Worm (Caenorhabditis elegans) whole organism, L1 larva: ENCODE results near the gene msp-57.

Experiments used
- C04F5.9 ChIP-seq: sonication (generic microtip); optimal IDR thresholded peaks from 2 replicates; lab custom pipeline; 2016; ENCODE audit warnings: missing genetic modification characterization, missing compliant biosample characterization
- alr-1 ChIP-seq: fragments of 200-800 bp; sonication (Bioruptor generic); optimal IDR thresholded peaks from 2 replicates; lab custom pipeline; 2018; ENCODE audit warnings: borderline replicate concordance, mild to moderate bottlenecking, missing genetic modification characterization, missing compliant biosample characterization
- ama-1 ChIP-seq: fragments of 150-350 bp; optimal IDR thresholded peaks from 2 replicates; lab custom pipeline; 2014
- ceh-63 ChIP-seq: fragments of 200-800 bp; sonication (Bioruptor generic); optimal IDR thresholded peaks from 2 replicates; lab custom pipeline; 2018; ENCODE audit warnings: mild to moderate bottlenecking, missing genetic modification characterization, missing compliant biosample characterization
- ceh-88 ChIP-seq: fragments of 200-800 bp; sonication (Bioruptor generic); IDR thresholded peaks from 2 replicates; pipeline ENCODE4 v1.3.6; 2022; ENCODE audit warnings: missing genetic modification characterization, missing compliant biosample characterization
- dpl-1 ChIP-seq, 3 experiments: fragments of 150-350 bp in 2 of 3; sonication (generic microtip) in 1 of 3; optimal IDR thresholded peaks; 2 replicates each; lab custom pipeline; 2014 to 2017; ENCODE audit warnings: missing biosample characterization in 3 of 3, missing genetic modification characterization in 3 of 3, missing genetic modification reagents in 3 of 3
- efl-1 ChIP-seq, 4 experiments: fragments of 150-350 bp; optimal IDR thresholded peaks in 3 of 4; peaks in 1 of 4; 1 replicate in 1 of 4; 2 replicates in 3 of 4; lab custom pipeline; 2014; ENCODE audit warnings: missing biosample characterization in 2 of 4, missing genetic modification characterization in 2 of 4, missing genetic modification reagents in 2 of 4
- efl-3 ChIP-seq: fragments of 200-800 bp; sonication (Bioruptor generic); optimal IDR thresholded peaks from 2 replicates; lab custom pipeline; 2018; ENCODE audit warnings: mild to moderate bottlenecking, missing genetic modification characterization, missing compliant biosample characterization
- egl-13 ChIP-seq: sonication (generic microtip); optimal IDR thresholded peaks from 2 replicates; lab custom pipeline; 2016; ENCODE audit warnings: missing genotype, missing genetic modification reagents, missing genetic modification characterization, missing compliant biosample characterization
- elt-3 ChIP-seq, 6 experiments: fragments of 150-350 bp in 1 of 6; sonication (generic microtip); optimal IDR thresholded peaks; 2 replicates each; lab custom pipeline; 2017 to 2018; ENCODE audit warnings: missing biosample characterization in 6 of 6, missing genetic modification characterization in 6 of 6, inconsistent platforms in 1 of 6
- fkh-10 ChIP-seq: sonication (generic microtip); optimal IDR thresholded peaks from 2 replicates; lab custom pipeline; 2017; ENCODE audit warnings: missing biosample characterization, missing genetic modification reagents, missing genetic modification characterization
- fos-1 ChIP-seq: fragments of 150-350 bp; optimal IDR thresholded peaks from 2 replicates; lab custom pipeline; 2014; ENCODE audit warnings: missing biosample characterization, missing genetic modification characterization
- grh-1 ChIP-seq: fragments of 200-800 bp; sonication (Bioruptor generic); IDR thresholded peaks from 2 replicates; pipeline ENCODE4 v1.3.6; 2022; ENCODE audit warnings: missing genetic modification reagents, missing genetic modification characterization, missing compliant biosample characterization
- jun-1 ChIP-seq: fragments of 150-350 bp; optimal IDR thresholded peaks from 2 replicates; lab custom pipeline; 2014; ENCODE audit warnings: missing biosample characterization, missing genetic modification reagents, missing genetic modification characterization
- lin-15B ChIP-seq: fragments of 150-350 bp; sonication (generic microtip); optimal IDR thresholded peaks from 3 replicates; lab custom pipeline; 2014; ENCODE audit warnings: missing biosample characterization, missing genetic modification characterization
- mab-9 ChIP-seq: fragments of 200-800 bp; sonication (Bioruptor generic); IDR thresholded peaks from 2 replicates; pipeline ENCODE4 v1.3.6; 2022; ENCODE audit warnings: missing genetic modification reagents, missing genetic modification characterization, missing compliant biosample characterization
- mef-2 ChIP-seq: fragments of 150-350 bp; optimal IDR thresholded peaks from 2 replicates; lab custom pipeline; 2014; ENCODE audit warnings: missing biosample characterization, missing genetic modification characterization
- nhr-11 ChIP-seq: fragments of 150-350 bp; optimal IDR thresholded peaks from 2 replicates; lab custom pipeline; 2014; ENCODE audit warnings: missing biosample characterization, missing genetic modification characterization
- nhr-19 ChIP-seq: fragments of 200-800 bp; sonication (Bioruptor generic); conservative IDR thresholded peaks from 2 replicates; pipeline ENCODE4 v1.3.6; 2022; ENCODE audit warnings: missing genetic modification characterization, missing compliant biosample characterization
- nhr-20 ChIP-seq: sonication (generic microtip); optimal IDR thresholded peaks from 2 replicates; lab custom pipeline; 2016; ENCODE audit warnings: mild to moderate bottlenecking, missing genetic modification characterization, missing compliant biosample characterization
- nhr-237 ChIP-seq: fragments of 150-350 bp; optimal IDR thresholded peaks from 2 replicates; lab custom pipeline; 2014; ENCODE audit warnings: missing biosample characterization, missing genetic modification characterization
- nhr-47 ChIP-seq: sonication (generic microtip); optimal IDR thresholded peaks from 2 replicates; lab custom pipeline; 2016; ENCODE audit warnings: mild to moderate bottlenecking, missing genetic modification characterization, moderate library complexity, missing compliant biosample characterization
- nhr-77 ChIP-seq: fragments of 150-350 bp; optimal IDR thresholded peaks from 2 replicates; lab custom pipeline; 2014; ENCODE audit warnings: missing biosample characterization, missing genetic modification characterization
- nhr-84 ChIP-seq: sonication (generic microtip); optimal IDR thresholded peaks from 2 replicates; lab custom pipeline; 2017; ENCODE audit warnings: missing biosample characterization, missing genetic modification characterization
- nhr-85 ChIP-seq: sonication (generic microtip); peaks from one replicate; lab custom pipeline; 2016; ENCODE audit warnings: missing genetic modification characterization, inconsistent platforms, missing compliant biosample characterization
- pax-3 ChIP-seq: fragments of 200-800 bp; sonication (Bioruptor generic); optimal IDR thresholded peaks from 2 replicates; lab custom pipeline; 2018; ENCODE audit warnings: mild to moderate bottlenecking, missing genetic modification characterization, moderate library complexity, missing compliant biosample characterization
- pqm-1 ChIP-seq: sonication (generic microtip); optimal IDR thresholded peaks from 3 replicates; lab custom pipeline; 2017; ENCODE audit warnings: missing biosample characterization, missing genetic modification characterization
- snpc-4 ChIP-seq: fragments of 150-350 bp; optimal IDR thresholded peaks from 2 replicates; lab custom pipeline; 2014; ENCODE audit warnings: missing biosample characterization, missing genetic modification characterization
- swsn-7 ChIP-seq: sonication (generic microtip); optimal IDR thresholded peaks from 2 replicates; lab custom pipeline; 2016; ENCODE audit warnings: missing genetic modification characterization, missing compliant biosample characterization
- unc-130 ChIP-seq: fragments of 150-350 bp; optimal IDR thresholded peaks from 2 replicates; lab custom pipeline; 2017; ENCODE audit warnings: missing biosample characterization, missing genetic modification characterization, inconsistent platforms
- unc-30 ChIP-seq: sonication (generic microtip); optimal IDR thresholded peaks from 2 replicates; lab custom pipeline; 2017; ENCODE audit warnings: missing biosample characterization, missing genetic modification characterization
- unc-86 ChIP-seq: sonication (generic microtip); optimal IDR thresholded peaks from 2 replicates; lab custom pipeline; 2016; ENCODE audit warnings: missing genetic modification characterization, missing compliant biosample characterization
- unc-98 ChIP-seq: fragments of 200-800 bp; sonication (Bioruptor generic); IDR thresholded peaks from 2 replicates; pipeline ENCODE4 v1.3.6; 2022; ENCODE audit warnings: missing genetic modification characterization, missing compliant biosample characterization
- vab-15 ChIP-seq: sonication (generic microtip); optimal IDR thresholded peaks from 2 replicates; lab custom pipeline; 2017; ENCODE audit warnings: missing genotype, mild to moderate bottlenecking, missing genetic modification characterization, missing compliant biosample characterization
- xbp-1 ChIP-seq: sonication (generic microtip); optimal IDR thresholded peaks from 2 replicates; lab custom pipeline; 2016; ENCODE audit warnings: missing genetic modification characterization, missing compliant biosample characterization

The msp-57 gene

DNA sequence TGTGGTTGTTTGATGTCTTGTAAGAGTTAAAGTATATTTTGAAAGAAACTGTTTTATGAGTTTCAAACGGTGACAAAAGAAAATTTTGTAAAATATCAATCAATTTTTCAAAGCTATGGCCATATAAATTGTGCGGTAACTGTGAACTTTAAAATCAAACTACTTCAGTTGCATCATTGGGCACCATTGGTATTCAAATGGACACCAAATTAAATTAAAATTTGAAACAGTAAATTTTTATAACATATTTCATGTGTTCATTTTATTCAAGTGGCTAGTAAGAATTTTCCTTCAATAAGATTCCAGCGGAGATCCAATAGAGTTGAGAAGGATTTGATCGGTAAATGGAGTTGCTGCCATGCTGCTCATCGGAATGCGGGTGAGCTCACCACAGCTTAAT lies 31.0 kb upstream of the msp-57 start:
- no peak for TF ChIP-seq mef-2 (tag; lab: Kevin White, UChicago)
- no peak for TF ChIP-seq fos-1 (tag; lab: Kevin White, UChicago)
- TF ChIP-seq nhr-11: no peak
- no peak for TF ChIP-seq snpc-4
- no peak for TF ChIP-seq dpl-1 (GFP tag; optimal IDR thresholded peaks at IDR 0.05; lab: Kevin White, UChicago)
- TF ChIP-seq jun-1 (tag; lab: Kevin White, UChicago): no peak
- no peak for TF ChIP-seq lin-15B (tag; lab: Kevin White, UChicago)
- no peak for TF ChIP-seq fkh-10 (GFP tag; lab: Kevin White, UChicago)
- no peak for TF ChIP-seq xbp-1 (tag; lab: Kevin White, UChicago)
- TF ChIP-seq grh-1: no peak
- TF ChIP-seq pax-3 (tag; lab: Kevin White, UChicago): no peak
- no peak for TF ChIP-seq egl-13 (tag; lab: Kevin White, UChicago)
- TF ChIP-seq unc-86 (tag; lab: Kevin White, UChicago): no peak
- TF ChIP-seq nhr-237 (tag; lab: Kevin White, UChicago): no peak

DNA sequence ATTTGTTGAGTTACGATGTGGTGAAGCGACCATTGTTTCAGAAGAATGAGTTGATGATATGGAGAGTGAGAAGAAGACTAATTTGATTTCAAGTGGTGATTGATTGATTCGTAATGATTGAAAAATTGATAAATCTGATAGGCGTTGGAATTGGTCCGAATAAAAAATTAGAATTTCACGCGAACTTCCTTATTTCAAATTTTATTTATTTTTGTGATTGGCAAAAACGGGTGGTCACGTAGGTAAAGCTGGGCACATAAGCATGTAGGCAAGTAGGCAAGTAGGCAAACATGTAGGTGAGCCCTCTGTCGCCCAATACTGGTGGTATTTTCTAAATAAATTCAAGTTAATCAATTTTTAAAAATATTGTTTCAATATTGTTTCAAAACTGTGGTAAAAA lies 29.1 kb upstream of the msp-57 start, which contains the start of gene C09B9.4:
C09B9.4 (minus strand) TSS at position 101 of the 400 bp plus-strand sequence.
- TF ChIP-seq nhr-11 (no peak), swsn-7 (tag; lab: Kevin White, UChicago) (no peak), dpl-1 (GFP tag; optimal IDR thresholded peaks at IDR 0.05; lab: Kevin White, UChicago) (no peak), ama-1 (no peak), nhr-20 (tag; lab: Kevin White, UChicago) (no peak), nhr-85 (tag; lab: Kevin White, UChicago) (no peak), pax-3 (tag; lab: Kevin White, UChicago) (no peak), alr-1 (no peak), unc-130 (tag; lab: Kevin White, UChicago) (no peak)

DNA sequence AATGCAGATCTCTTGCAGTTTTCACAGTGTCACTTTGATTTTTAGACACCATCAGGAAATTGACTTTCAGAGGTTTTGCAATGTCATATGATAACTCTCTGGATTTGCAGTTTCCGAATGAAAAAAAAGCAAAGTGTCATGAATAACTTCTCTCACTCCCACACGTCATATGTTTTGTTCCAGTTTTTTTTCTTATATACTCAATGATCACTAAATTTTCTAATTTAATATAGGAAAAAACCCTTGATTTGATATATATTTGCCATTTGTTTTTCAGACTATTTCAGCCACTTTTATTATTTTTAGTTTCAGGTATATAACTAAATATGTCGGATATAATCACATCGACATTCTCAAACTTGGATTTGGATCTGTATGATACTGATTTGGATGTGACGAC lies 24.9 kb upstream of the msp-57 start, which contains the start of gene C09B9.1:
C09B9.1 (plus strand) TSS at position 301 of the 400 bp plus-strand sequence.
- TF ChIP-seq nhr-84 (tag; lab: Kevin White, UChicago): no peak
- no peak for TF ChIP-seq ceh-63 (GFP tag; lab: Kevin White, UChicago)
- no peak for TF ChIP-seq C04F5.9 (tag; lab: Kevin White, UChicago)
- no peak for TF ChIP-seq pax-3 (tag; lab: Kevin White, UChicago)
- no peak for TF ChIP-seq vab-15 (tag; lab: Kevin White, UChicago)
- TF ChIP-seq unc-98 (GFP tag; lab: Robert Waterston, UW): no peak
- no peak for TF ChIP-seq jun-1 (tag; lab: Kevin White, UChicago)
- TF ChIP-seq nhr-77: no peak
- no peak for TF ChIP-seq nhr-85 (tag; lab: Kevin White, UChicago)
- no peak for TF ChIP-seq ama-1
- TF ChIP-seq unc-86 (tag; lab: Kevin White, UChicago): no peak
- no peak for TF ChIP-seq nhr-47 (tag; lab: Kevin White, UChicago)
- no peak for TF ChIP-seq efl-3 (GFP tag; lab: Kevin White, UChicago)
- TF ChIP-seq pqm-1: no peak
- TF ChIP-seq nhr-19 (GFP tag; lab: Robert Waterston, UW): no peak
- no peak for TF ChIP-seq ceh-88 (GFP tag; lab: Robert Waterston, UW)

DNA sequence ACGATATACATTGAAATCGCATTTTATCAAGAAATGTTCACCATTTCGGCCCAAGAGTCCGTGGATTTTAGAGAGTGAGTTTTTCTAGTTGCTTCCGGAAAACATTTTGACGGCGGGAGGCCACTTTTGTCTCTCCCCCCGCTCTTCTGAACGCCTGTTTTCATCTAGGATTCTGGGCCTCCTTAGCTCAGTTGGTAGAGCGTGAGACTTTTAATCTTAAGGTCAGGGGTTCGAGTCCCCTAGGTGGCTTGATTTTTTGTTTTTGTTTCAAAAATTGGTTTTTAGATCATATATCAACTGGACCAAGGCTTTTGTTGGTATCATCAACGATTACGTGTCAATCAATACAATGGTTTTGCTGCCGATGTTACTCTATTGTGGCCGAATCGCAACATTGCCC lies 23.6 kb upstream of the msp-57 start:
- TF ChIP-seq efl-3 (GFP tag; lab: Kevin White, UChicago) (no peak), nhr-85 (tag; lab: Kevin White, UChicago) (peak; percentile 49)
- TF ChIP-seq, all 84 proteins: peak for 1

DNA sequence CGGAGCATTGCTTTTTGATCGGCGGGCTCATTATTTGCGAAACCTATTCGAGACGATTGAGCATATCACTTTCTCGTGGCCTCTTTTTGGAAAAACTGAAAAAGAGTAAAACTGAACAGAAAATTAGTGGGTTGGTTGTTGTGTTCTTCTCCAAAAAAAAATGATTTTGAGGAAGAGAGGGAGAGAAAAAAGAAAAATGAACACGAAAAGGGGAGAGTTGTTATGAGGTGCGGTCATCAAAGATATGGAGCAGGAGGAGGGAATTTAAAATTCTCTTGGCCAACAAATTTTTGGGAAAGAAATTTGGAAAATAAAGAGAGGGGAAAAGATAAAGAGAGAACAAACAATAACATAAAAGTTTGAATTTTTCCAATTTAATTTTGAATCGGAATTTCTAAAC lies 17.0 kb upstream of the msp-57 start, which contains the start of gene hot-9:
hot-9 (minus strand) TSS at position 101 of the 400 bp plus-strand sequence.
- no peak for TF ChIP-seq pqm-1
- TF ChIP-seq, all 84 proteins: peak for 0

DNA sequence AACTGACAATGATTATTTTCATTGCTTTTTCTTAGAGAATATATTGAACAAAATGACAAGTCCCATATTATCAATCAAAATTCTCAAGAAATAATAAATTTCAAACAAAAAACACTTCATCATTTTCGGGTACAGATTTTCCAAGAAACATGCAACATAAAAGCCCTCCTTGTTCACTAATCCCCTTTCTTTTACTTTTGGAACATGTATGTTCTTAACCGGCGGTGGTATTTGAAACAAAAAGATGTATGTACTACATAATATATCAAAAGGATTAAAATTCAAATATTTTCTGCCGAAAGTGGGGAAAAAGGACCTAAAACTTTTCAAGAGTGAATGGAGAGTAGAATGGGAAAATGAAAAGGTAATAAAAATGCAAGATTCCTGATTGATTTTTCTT lies 8.1 kb upstream of the msp-57 start:
- TF ChIP-seq unc-30 (tag; lab: Kevin White, UChicago): peak; percentile 62
- TF ChIP-seq mef-2 (tag; lab: Kevin White, UChicago): no peak
- no peak for TF ChIP-seq efl-1 (optimal IDR thresholded peaks at IDR 0.05; lab: Kevin White, UChicago)
- TF ChIP-seq efl-1 (GFP tag; optimal IDR thresholded peaks at IDR 0.05 in 1 of 2; lab: Kevin White, UChicago): no peak
- TF ChIP-seq nhr-47 (tag; lab: Kevin White, UChicago): no peak
- peak; percentile 48; the same call in 1 of the 2 replicates for TF ChIP-seq mab-9 (GFP tag; lab: Robert Waterston, UW)
- TF ChIP-seq egl-13 (tag; lab: Kevin White, UChicago): no peak
- TF ChIP-seq elt-3 (tag; optimal IDR thresholded peaks at IDR 0.05; lab: Kevin White, UChicago): no peak
